Fruit fly (Drosophila melanogaster): ENCODE measurements around the gene js.

js gene

DNA sequence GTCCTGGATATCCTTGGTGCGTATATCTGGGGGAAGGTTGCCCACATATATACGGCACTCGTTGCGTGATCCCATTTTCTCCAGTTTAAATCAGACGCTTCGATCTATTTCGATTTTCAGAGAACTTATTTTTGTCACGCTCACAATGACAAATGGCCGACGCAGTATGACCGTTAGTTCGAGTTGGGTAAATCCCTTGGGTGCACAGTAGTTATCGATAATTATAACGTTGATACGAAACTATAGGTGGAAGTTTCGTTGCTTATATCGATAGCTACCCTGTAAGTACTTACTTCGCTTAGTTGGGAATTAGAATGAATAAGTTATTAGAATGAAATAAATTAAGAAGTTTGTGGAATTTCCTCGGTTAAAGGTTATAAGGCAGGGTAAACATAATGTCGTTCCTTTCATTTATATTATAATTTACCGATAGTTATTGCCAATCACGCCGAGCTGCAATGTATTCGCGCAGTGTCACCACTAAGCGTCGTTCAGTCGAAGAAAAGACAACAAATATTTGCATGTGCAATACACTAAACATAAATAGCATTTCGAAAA lies 26.2 kb downstream of the js start, which contains the start of the genes SF2 and pad (continued):
- TF ChIP-seq sima (GFP tag; optimal IDR thresholded peaks at IDR 0.05) (peak; percentile 42), CG13123 (GFP tag; optimal IDR thresholded peaks at IDR 0.05) (peak; percentile 60), zfh1 (GFP tag; IDR thresholded peaks at IDR 0.05) (peak; percentile 38; the same call in 1 of the 3 replicates), lbe (GFP tag; optimal IDR thresholded peaks at IDR 0.05) (peak; percentile 82), lab (GFP tag; optimal IDR thresholded peaks at IDR 0.05) (peak; percentile 79), CG6254 (GFP tag; optimal IDR thresholded peaks at IDR 0.05) (peak; percentile 41), CG30431 (GFP tag; optimal IDR thresholded peaks at IDR 0.05) (peak; percentile 2), CG17829 (tag; optimal IDR thresholded peaks at IDR 0.05) (peak; percentile 86), CG2678 (tag; optimal IDR thresholded peaks at IDR 0.05) (peak; percentile 83), CG6813 (GFP tag; optimal IDR thresholded peaks at IDR 0.05) (peak; percentile 28), CG10147 (GFP tag; optimal IDR thresholded peaks at IDR 0.05) (peak; percentile 87), CG18619 (GFP tag; optimal IDR thresholded peaks at IDR 0.05) (peak; percentile 65), CG2120 (GFP tag; optimal IDR thresholded peaks at IDR 0.05) (peak; percentile 93), fd64A (GFP tag; optimal IDR thresholded peaks at IDR 0.05) (no peak), Chrac-16 (GFP tag; optimal IDR thresholded peaks at IDR 0.05) (peak; percentile 87), Meics (GFP tag; optimal IDR thresholded peaks at IDR 0.05) (peak; percentile 76), CG14014 (GFP tag; IDR thresholded peaks at IDR 0.05) (peak; percentile 68), CG18599 (GFP tag; optimal IDR thresholded peaks at IDR 0.05) (peak; percentile 74), CG15601 (tag; optimal IDR thresholded peaks at IDR 0.05) (peak; percentile 76), CG31441 (GFP tag; IDR thresholded peaks at IDR 0.05) (peak; percentile 77), btn (GFP tag; optimal IDR thresholded peaks at IDR 0.05) (peak; percentile 35), CG2116 (GFP tag; optimal IDR thresholded peaks at IDR 0.05) (peak; percentile 95), sqz (GFP tag; optimal IDR thresholded peaks at IDR 0.05) (peak; percentile 23), CG12391 (tag; optimal IDR thresholded peaks at IDR 0.05) (peak; percentile 89), B-H1 (GFP tag; IDR thresholded peaks at IDR 0.05) (peak; percentile 20; the same call in 1 of the 3 replicates), Mrtf (GFP tag; IDR thresholded peaks at IDR 0.05) (no peak; the same call in 2 of the 3 replicates), CG30020 (tag; optimal IDR thresholded peaks at IDR 0.05) (peak; percentile 82), fd96Cb (tag; optimal IDR thresholded peaks at IDR 0.05) (peak; percentile 64), Mad (GFP tag; optimal IDR thresholded peaks at IDR 0.05) (peak; percentile 91), inv (GFP tag; IDR thresholded peaks at IDR 0.05; ENCODE audit: partially characterized antibody) (peak; percentile 95), ase (GFP tag; IDR thresholded peaks at IDR 0.05) (peak; percentile 59; the same call in 1 of the 3 replicates), CG6689 (GFP tag; IDR thresholded peaks at IDR 0.05) (peak; percentile 80), Hsf (GFP tag; optimal IDR thresholded peaks at IDR 0.05) (peak; percentile 88), nom (GFP tag; optimal IDR thresholded peaks at IDR 0.05) (peak; percentile 33), az2 (GFP tag; optimal IDR thresholded peaks at IDR 0.05) (peak; percentile 76), CG15696 (tag; optimal IDR thresholded peaks at IDR 0.05) (peak; percentile 86), Sox100B (GFP tag; optimal IDR thresholded peaks at IDR 0.05) (peak; percentile 69), Nf-YB (GFP tag; optimal IDR thresholded peaks at IDR 0.05) (peak; percentile 22), gfzf (GFP tag; optimal IDR thresholded peaks at IDR 0.05) (peak; percentile 83), CG18476 (GFP tag; optimal IDR thresholded peaks at IDR 0.05) (peak; percentile 64), CG14050 (GFP tag; IDR thresholded peaks at IDR 0.05) (peak; percentile 15; the same call in 1 of the 3 replicates), ftz-f1 (GFP tag; optimal IDR thresholded peaks at IDR 0.05) (peak; percentile 10), Elba2 (GFP tag; optimal IDR thresholded peaks at IDR 0.05) (peak; percentile 37), CG2712 (tag; optimal IDR thresholded peaks at IDR 0.05) (peak; percentile 86), E2f1 (GFP tag; IDR thresholded peaks at IDR 0.05) (peak; percentile 35), Vsx1 (GFP tag; optimal IDR thresholded peaks at IDR 0.05) (peak; percentile 61), CG11093 (GFP tag; IDR thresholded peaks at IDR 0.05) (no peak; the same call in 2 of the 3 replicates), Pdp1 (GFP tag; optimal IDR thresholded peaks at IDR 0.05) (peak; percentile 81 to 82), Sry-δ (GFP tag; optimal IDR thresholded peaks at IDR 0.05) (peak; percentile 98)
